Worm (Caenorhabditis elegans) whole organism, L4 larva: ENCODE results near the gene C02F5.13.

Experiments used
- F26F4.8 ChIP-seq: fragments of 200-800 bp; sonication (Bioruptor generic); conservative IDR thresholded peaks from 2 replicates; pipeline ENCODE4 v1.3.6; 2022; ENCODE audit warnings: missing genetic modification characterization, missing compliant biosample characterization
- R02D3.7 ChIP-seq: fragments of 150-350 bp; sonication (generic microtip); optimal IDR thresholded peaks from 3 replicates; lab custom pipeline; 2014; ENCODE audit warnings: missing biosample characterization, missing genetic modification characterization
- ama-1 ChIP-seq: fragments of 150-350 bp; optimal IDR thresholded peaks from 2 replicates; lab custom pipeline; 2014; ENCODE audit warnings: inconsistent platforms, mixed read lengths
- ces-1 ChIP-seq: fragments of 150-350 bp; sonication (generic microtip); optimal IDR thresholded peaks from 4 replicates; lab custom pipeline; 2014; ENCODE audit warnings: missing biosample characterization, missing genetic modification reagents, missing genetic modification characterization
- egl-27 ChIP-seq: sonication (generic microtip); optimal IDR thresholded peaks from 3 replicates; lab custom pipeline; 2017; ENCODE audit warnings: missing biosample characterization, missing genetic modification reagents, missing genetic modification characterization
- hlh-30 ChIP-seq: sonication (generic microtip); optimal IDR thresholded peaks from 2 replicates; lab custom pipeline; 2017; ENCODE audit warnings: antibody characterized with exemption, mild to moderate bottlenecking, missing genetic modification characterization, missing compliant biosample characterization; ENCODE audit not compliant: insufficient read depth
- lin-13 ChIP-seq: fragments of 150-350 bp; optimal IDR thresholded peaks from 2 replicates; lab custom pipeline; 2014; ENCODE audit warnings: missing biosample characterization, missing genetic modification reagents, missing genetic modification characterization
- lin-39 ChIP-seq: fragments of 150-350 bp; optimal IDR thresholded peaks from 2 replicates; lab custom pipeline; 2014; ENCODE audit warnings: missing biosample characterization, missing genetic modification reagents, missing genetic modification characterization
- lir-3 ChIP-seq: sonication (generic microtip); optimal IDR thresholded peaks from 2 replicates; lab custom pipeline; 2016; ENCODE audit warnings: mild to moderate bottlenecking, missing genetic modification characterization, missing compliant biosample characterization
- mdl-1 ChIP-seq, 2 experiments: fragments of 150-350 bp in 1 of 2; sonication (generic microtip) in 1 of 2; optimal IDR thresholded peaks; 2 replicates each; lab custom pipeline; 2014 to 2017; ENCODE audit warnings: missing biosample characterization in 2 of 2, missing genetic modification characterization in 2 of 2
- mdt-29 ChIP-seq: fragments of 200-800 bp; sonication (Bioruptor generic); IDR thresholded peaks from 2 replicates; pipeline ENCODE4 v1.3.6; 2022; ENCODE audit warnings: missing genetic modification reagents, missing genetic modification characterization, missing compliant biosample characterization
- nhr-28 ChIP-seq: fragments of 150-350 bp; optimal IDR thresholded peaks from 2 replicates; lab custom pipeline; 2014; ENCODE audit warnings: missing biosample characterization, missing genetic modification characterization
- unc-130 ChIP-seq: sonication (generic microtip); optimal IDR thresholded peaks from 2 replicates; lab custom pipeline; 2016; ENCODE audit warnings: missing genetic modification reagents, missing genetic modification characterization, missing compliant biosample characterization

ce11 chrIII:8258045-8258444 is 10.9 kb downstream of the C02F5.13 start, which contains the start of gene ncr-2:
- TF ChIP-seq egl-27 (tag; lab: Kevin White, UChicago) (no peak), lir-3 (tag; lab: Kevin White, UChicago) (no peak), unc-130 (GFP tag; lab: Kevin White, UChicago) (no peak), R02D3.7 (tag; lab: Kevin White, UChicago) (no peak), lin-13 (GFP tag; lab: Kevin White, UChicago) (no peak), F26F4.8 (GFP tag; lab: Robert Waterston, UW) (no peak), hlh-30 (tag; lab: Kevin White, UChicago) (no peak), ces-1 (GFP tag; lab: Kevin White, UChicago) (no peak), lin-39 (no peak), mdt-29 (GFP tag; lab: Robert Waterston, UW) (no peak), nhr-28 (tag; lab: Kevin White, UChicago) (no peak), mdl-1 (tag; optimal IDR thresholded peaks at IDR 0.05; lab: Kevin White, UChicago) (no peak), ama-1 (lab: Kevin White, UChicago) (no peak)
